Fruit fly (Drosophila melanogaster) whole organism, embryonic: ENCODE measurements around the gene CG5715.
A peak's percentile ranks its signal among the peaks of the same experiment; 100 is the strongest.

Experiments
- Asciz ChIP-seq: fragments of 200-800 bp; sonication (Bioruptor generic); optimal IDR thresholded peaks from 2 replicates; lab custom pipeline; 2017; ENCODE audit warnings: missing biosample characterization, mild to moderate bottlenecking, missing genetic modification characterization, missing genetic modification reagents
- Atf-2 ChIP-seq: fragments of 200-800 bp; sonication (Bioruptor generic); optimal IDR thresholded peaks from 2 replicates; lab custom pipeline; 2016; ENCODE audit warnings: missing biosample characterization, missing genetic modification characterization
- Bteb2 ChIP-seq: fragments of 200-800 bp; sonication (Bioruptor generic); optimal IDR thresholded peaks from 2 replicates; lab custom pipeline; 2016; ENCODE audit warnings: missing biosample characterization, missing genetic modification characterization
- CG10209 ChIP-seq: fragments of 200-800 bp; sonication (Bioruptor generic); optimal IDR thresholded peaks from 3 replicates; lab custom pipeline; 2017; ENCODE audit warnings: missing biosample characterization, mild to moderate bottlenecking, missing genetic modification characterization, missing genetic modification reagents
- CG10274 ChIP-seq: fragments of 200-800 bp; sonication (Bioruptor generic); optimal IDR thresholded peaks from 3 replicates; lab custom pipeline; 2017; ENCODE audit warnings: missing biosample characterization, mild to moderate bottlenecking, missing genetic modification characterization
- CG12299 ChIP-seq: fragments of 200-800 bp; sonication (Bioruptor generic); optimal IDR thresholded peaks from 2 replicates; lab custom pipeline; 2018; ENCODE audit warnings: missing biosample characterization, mild to moderate bottlenecking, missing genetic modification characterization
- CG13296 ChIP-seq: fragments of 200-800 bp; sonication (Bioruptor generic); optimal IDR thresholded peaks from 3 replicates; lab custom pipeline; 2018; ENCODE audit warnings: missing biosample characterization, mild to moderate bottlenecking, missing genetic modification characterization
- CG15696 ChIP-seq: fragments of 200-800 bp; sonication (Bioruptor generic); optimal IDR thresholded peaks from 2 replicates; lab custom pipeline; 2019; ENCODE audit warnings: missing biosample characterization, mild to moderate bottlenecking, missing genetic modification characterization, moderate library complexity
- CG16779 ChIP-seq: fragments of 200-800 bp; sonication (Bioruptor generic); IDR thresholded peaks from 2 replicates; pipeline ENCODE4 v1.3.6; 2022; ENCODE audit warnings: missing biosample characterization, missing genetic modification characterization
- CG2875 ChIP-seq: fragments of 200-800 bp; sonication (Bioruptor generic); optimal IDR thresholded peaks from 2 replicates; lab custom pipeline; 2017; ENCODE audit warnings: missing biosample characterization, mild to moderate bottlenecking, missing genetic modification characterization, missing genetic modification reagents
- CG30403 ChIP-seq: fragments of 200-800 bp; sonication (Bioruptor generic); optimal IDR thresholded peaks from 3 replicates; lab custom pipeline; 2016; ENCODE audit warnings: missing biosample characterization, missing genetic modification characterization
- CG30431 ChIP-seq: fragments of 200-800 bp; sonication (Bioruptor generic); optimal IDR thresholded peaks from 2 replicates; lab custom pipeline; 2017; ENCODE audit warnings: missing biosample characterization, missing genetic modification characterization
- CG31365 ChIP-seq: fragments of 200-800 bp; sonication (Bioruptor generic); optimal IDR thresholded peaks from 2 replicates; lab custom pipeline; 2018; ENCODE audit warnings: missing biosample characterization, mild to moderate bottlenecking, missing genetic modification characterization
- CG32767 ChIP-seq: fragments of 200-800 bp; sonication (Bioruptor generic); IDR thresholded peaks from 2 replicates; pipeline ENCODE4 v1.3.6; 2022; ENCODE audit warnings: missing biosample characterization, missing genetic modification characterization
- CG42726 ChIP-seq: fragments of 200-800 bp; sonication (Bioruptor generic); IDR thresholded peaks from 2 replicates; pipeline ENCODE4 v1.3.6; 2022; ENCODE audit warnings: missing biosample characterization, missing genetic modification characterization; ENCODE audit not compliant: partially characterized antibody
- CG4707 ChIP-seq: fragments of 200-800 bp; sonication (Bioruptor generic); optimal IDR thresholded peaks from 2 replicates; lab custom pipeline; 2018; ENCODE audit warnings: missing biosample characterization, mild to moderate bottlenecking, missing genetic modification characterization, moderate library complexity
- CG7372 ChIP-seq: fragments of 200-800 bp; sonication (Bioruptor generic); IDR thresholded peaks from 2 replicates; pipeline ENCODE4 v1.3.6; 2022; ENCODE audit warnings: missing biosample characterization, missing genetic modification characterization
- CG7963 ChIP-seq: fragments of 200-800 bp; sonication (Bioruptor generic); IDR thresholded peaks from 3 replicates; pipeline ENCODE4 v1.3.6; 2022; ENCODE audit warnings: missing biosample characterization, missing genetic modification characterization; ENCODE audit not compliant: partially characterized antibody
- CG8359 ChIP-seq: fragments of 200-800 bp; sonication (Bioruptor generic); optimal IDR thresholded peaks from 2 replicates; lab custom pipeline; 2017; ENCODE audit warnings: missing biosample characterization, mild to moderate bottlenecking, missing genetic modification characterization, borderline replicate concordance
- CG8924 ChIP-seq: fragments of 200-800 bp; optimal IDR thresholded peaks from 3 replicates; lab custom pipeline; 2019; ENCODE audit warnings: missing biosample characterization, mild to moderate bottlenecking, missing genetic modification characterization, moderate library complexity
- CG9932 ChIP-seq: fragments of 200-800 bp; sonication (Bioruptor generic); IDR thresholded peaks from 2 replicates; pipeline ENCODE4 v1.3.6; 2022; ENCODE audit warnings: missing biosample characterization, missing genetic modification characterization
- CTCF ChIP-seq: fragments of 200-800 bp; sonication (Bioruptor generic); optimal IDR thresholded peaks from 2 replicates; lab custom pipeline; 2017; ENCODE audit warnings: missing biosample characterization, mild to moderate bottlenecking, missing genetic modification characterization, moderate library complexity
- CoRest ChIP-seq: fragments of 200-800 bp; sonication (Bioruptor generic); optimal IDR thresholded peaks from 3 replicates; lab custom pipeline; 2018; ENCODE audit warnings: missing biosample characterization, mild to moderate bottlenecking, missing genetic modification characterization, moderate library complexity
- Dll ChIP-seq: fragments of 200-800 bp; sonication (Bioruptor generic); IDR thresholded peaks from 4 replicates; pipeline ENCODE4 v1.3.6; 2022; ENCODE audit warnings: missing biosample characterization, missing genetic modification characterization; ENCODE audit not compliant: partially characterized antibody
- Myb ChIP-seq: fragments of 200-800 bp; sonication (Bioruptor generic); optimal IDR thresholded peaks from 2 replicates; lab custom pipeline; 2016; ENCODE audit warnings: missing biosample characterization, missing genetic modification characterization
- NFAT ChIP-seq: fragments of 200-800 bp; sonication (Bioruptor generic); IDR thresholded peaks from 2 replicates; pipeline ENCODE4 v1.3.6; 2022; ENCODE audit warnings: missing biosample characterization, missing genetic modification characterization
- NK7.1 ChIP-seq: fragments of 200-800 bp; sonication (Bioruptor generic); optimal IDR thresholded peaks from 3 replicates; lab custom pipeline; 2016; ENCODE audit warnings: missing biosample characterization, missing genetic modification characterization
- Neu2 ChIP-seq: fragments of 200-800 bp; sonication (Bioruptor generic); optimal IDR thresholded peaks from 3 replicates; lab custom pipeline; 2016; ENCODE audit warnings: missing biosample characterization, missing genetic modification characterization, borderline replicate concordance
- Oli ChIP-seq: fragments of 200-800 bp; sonication (Bioruptor generic); optimal IDR thresholded peaks from 2 replicates; lab custom pipeline; 2018; ENCODE audit warnings: missing biosample characterization, mild to moderate bottlenecking, missing genetic modification characterization, moderate library complexity
- Side ChIP-seq: fragments of 200-800 bp; sonication (Bioruptor generic); optimal IDR thresholded peaks from 2 replicates; lab custom pipeline; 2016; ENCODE audit warnings: missing biosample characterization, missing genetic modification characterization
- Six4 ChIP-seq: fragments of 200-800 bp; sonication (Bioruptor generic); optimal IDR thresholded peaks from 2 replicates; lab custom pipeline; 2016; ENCODE audit warnings: missing biosample characterization, missing genetic modification characterization
- Sry-β ChIP-seq: fragments of 200-800 bp; sonication (Bioruptor generic); optimal IDR thresholded peaks from 2 replicates; lab custom pipeline; 2018; ENCODE audit warnings: missing biosample characterization, mild to moderate bottlenecking, missing genetic modification characterization, moderate library complexity
- Xrp1 ChIP-seq: fragments of 200-800 bp; sonication (Bioruptor generic); IDR thresholded peaks from 2 replicates; pipeline ENCODE4 v1.3.6; 2022; ENCODE audit warnings: missing biosample characterization, missing genetic modification characterization
- ara ChIP-seq: fragments of 200-800 bp; sonication (Bioruptor generic); IDR thresholded peaks from 2 replicates; pipeline ENCODE4 v1.3.6; 2022; ENCODE audit warnings: missing biosample characterization, missing genetic modification characterization
- ato ChIP-seq: fragments of 200-800 bp; sonication (Bioruptor generic); IDR thresholded peaks from 2 replicates; pipeline ENCODE4 v1.3.6; 2022; ENCODE audit warnings: missing biosample characterization, missing genetic modification characterization; ENCODE audit not compliant: partially characterized antibody
- bbx ChIP-seq: fragments of 200-800 bp; sonication (Bioruptor generic); IDR thresholded peaks from 2 replicates; pipeline ENCODE4 v1.3.6; 2022; ENCODE audit warnings: missing biosample characterization, missing genetic modification characterization; ENCODE audit not compliant: partially characterized antibody
- crol ChIP-seq: fragments of 200-800 bp; sonication (Bioruptor generic); IDR thresholded peaks from 2 replicates; pipeline ENCODE4 v1.3.6; 2022; ENCODE audit warnings: missing biosample characterization, missing genetic modification characterization
- gsb ChIP-seq: fragments of 200-800 bp; sonication (Bioruptor generic); IDR thresholded peaks from 2 replicates; pipeline ENCODE4 v1.3.6; 2022; ENCODE audit warnings: missing biosample characterization, missing genetic modification characterization
- gsb-n ChIP-seq: fragments of 200-800 bp; sonication (Bioruptor generic); optimal IDR thresholded peaks from 3 replicates; lab custom pipeline; 2018; ENCODE audit warnings: missing biosample characterization, mild to moderate bottlenecking, missing genetic modification characterization
- hbn ChIP-seq: fragments of 200-800 bp; sonication (Bioruptor generic); IDR thresholded peaks from 2 replicates; pipeline ENCODE4 v1.3.6; 2022; ENCODE audit warnings: missing biosample characterization, missing genetic modification characterization; ENCODE audit not compliant: partially characterized antibody
- her ChIP-seq: fragments of 200-800 bp; sonication (Bioruptor generic); optimal IDR thresholded peaks from 2 replicates; lab custom pipeline; 2016; ENCODE audit warnings: missing biosample characterization, missing genetic modification characterization
- jigr1 ChIP-seq: fragments of 200-800 bp; sonication (Bioruptor generic); IDR thresholded peaks from 3 replicates; pipeline ENCODE4 v1.3.6; 2022; ENCODE audit warnings: missing biosample characterization, missing genetic modification characterization
- knrl ChIP-seq: fragments of 200-800 bp; sonication (Bioruptor generic); IDR thresholded peaks from 3 replicates; pipeline ENCODE4 v1.3.6; 2022; ENCODE audit warnings: missing biosample characterization, missing genetic modification characterization; ENCODE audit not compliant: partially characterized antibody
- nau ChIP-seq: fragments of 200-800 bp; sonication (Bioruptor generic); optimal IDR thresholded peaks from 3 replicates; lab custom pipeline; 2017; ENCODE audit warnings: missing biosample characterization, mild to moderate bottlenecking, missing genetic modification characterization, missing genetic modification reagents
- nerfin-2 ChIP-seq: fragments of 200-800 bp; sonication (Bioruptor generic); IDR thresholded peaks from 2 replicates; pipeline ENCODE4 v1.3.6; 2022; ENCODE audit warnings: missing biosample characterization, missing genetic modification characterization; ENCODE audit not compliant: partially characterized antibody
- p53 ChIP-seq: fragments of 200-800 bp; sonication (Bioruptor generic); optimal IDR thresholded peaks from 2 replicates; lab custom pipeline; 2016; ENCODE audit warnings: missing biosample characterization, missing genetic modification characterization
- repo ChIP-seq: fragments of 200-800 bp; sonication (Bioruptor generic); optimal IDR thresholded peaks from 2 replicates; lab custom pipeline; 2016; ENCODE audit warnings: missing biosample characterization, missing genetic modification characterization
- sens ChIP-seq: fragments of 200-800 bp; sonication (Bioruptor generic); peaks from one replicate; lab custom pipeline; 2016; ENCODE audit warnings: missing biosample characterization, missing genetic modification characterization
- trh ChIP-seq: fragments of 200-800 bp; sonication (Bioruptor generic); optimal IDR thresholded peaks from 2 replicates; lab custom pipeline; 2016; ENCODE audit warnings: missing biosample characterization, missing genetic modification characterization
- zf30C ChIP-seq: fragments of 200-800 bp; sonication (Bioruptor generic); optimal IDR thresholded peaks from 3 replicates; lab custom pipeline; 2018; ENCODE audit warnings: missing biosample characterization, mild to moderate bottlenecking, missing genetic modification characterization

Gene CG5715

DNA sequence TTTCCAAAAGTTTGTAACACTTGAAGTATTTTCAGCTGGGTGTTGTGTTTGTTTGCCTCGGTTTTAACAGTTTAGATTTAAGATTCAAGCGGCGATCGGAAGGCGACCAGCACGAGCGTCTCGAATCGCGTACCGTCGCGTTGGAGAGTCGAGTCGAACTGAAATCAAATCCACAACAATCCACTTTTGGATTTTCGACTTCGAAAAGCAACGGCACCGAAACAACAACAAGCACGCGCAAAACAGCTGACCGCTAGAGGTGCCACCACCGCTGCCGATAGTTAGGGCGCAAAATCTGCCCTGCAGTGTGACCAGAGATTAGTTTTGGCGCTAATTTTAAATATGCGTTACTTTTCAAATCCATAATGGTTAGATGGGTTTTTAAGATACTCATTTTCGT, 23.1 kb downstream of the CG5715 start, which contains the start of gene jar (continued):
- TF ChIP-seq CG8924 (tag; lab: Kevin White, UChicago) = peak; percentile 39
- peak; percentile 11 for TF ChIP-seq zf30C (GFP tag; lab: Kevin White, UChicago)
- TF ChIP-seq gsb (GFP tag; lab: Robert Waterston, UW) = no peak
- TF ChIP-seq CG42726 (GFP tag; lab: Robert Waterston, UW) = peak; percentile 92
- peak; percentile 29 for TF ChIP-seq CG4707 (GFP tag; lab: Kevin White, UChicago)
- TF ChIP-seq Sry-β (GFP tag; lab: Kevin White, UChicago) = peak; percentile 42
- peak; percentile 88 for TF ChIP-seq knrl
- TF ChIP-seq sens (GFP tag; lab: Kevin White, UChicago) = peak; percentile 90
- TF ChIP-seq crol = 0 out of 2 replicates have a peak, but pooled peaks have one; percentile 9
- no peak; the same call in 1 of the 2 replicates for TF ChIP-seq ara (GFP tag; lab: Robert Waterston, UW)
- TF ChIP-seq CG9932 (GFP tag; lab: Robert Waterston, UW) = peak; percentile 32; the same call in 1 of the 2 replicates
- no peak for TF ChIP-seq NK7.1 (GFP tag; lab: Kevin White, UChicago)
- peak; percentile 88 for TF ChIP-seq ato
- TF ChIP-seq CG30403 = no peak
- peak; percentile 14 for TF ChIP-seq Side (GFP tag; lab: Kevin White, UChicago)
- TF ChIP-seq nau (GFP tag; lab: Kevin White, UChicago) = peak; percentile 31
- TF ChIP-seq CG2875 (GFP tag; lab: Kevin White, UChicago) = no peak
- TF ChIP-seq gsb-n (tag; lab: Kevin White, UChicago) = peak; percentile 47
- peak; percentile 99 for TF ChIP-seq Myb
- TF ChIP-seq Bteb2 (GFP tag; lab: Kevin White, UChicago) = no peak
- peak; percentile 12 for TF ChIP-seq her
- TF ChIP-seq Neu2 = no peak
- peak; percentile 16 for TF ChIP-seq CG13296 (GFP tag; lab: Kevin White, UChicago)
- TF ChIP-seq CG10274 (GFP tag; lab: Kevin White, UChicago) = no peak
- peak; percentile 54; the same call in 1 of the 2 replicates for TF ChIP-seq nerfin-2
- TF ChIP-seq CG12299 (tag; lab: Kevin White, UChicago) = no peak
- TF ChIP-seq CG31365 (tag; lab: Kevin White, UChicago) = peak; percentile 44
- TF ChIP-seq CG32767 (GFP tag; lab: Robert Waterston, UW) = no peak
- TF ChIP-seq CG7963 (GFP tag; lab: Robert Waterston, UW) = peak; percentile 46; the same call in 1 of the 3 replicates
- TF ChIP-seq CG7372 (GFP tag; lab: Robert Waterston, UW) = no peak
- TF ChIP-seq CoRest (tag; lab: Kevin White, UChicago) = peak; percentile 50
- no peak for TF ChIP-seq trh (GFP tag; lab: Kevin White, UChicago)
- TF ChIP-seq CG10209 (GFP tag; lab: Kevin White, UChicago) = peak; percentile 47
- TF ChIP-seq Six4 (GFP tag; lab: Kevin White, UChicago) = no peak
- TF ChIP-seq p53 (GFP tag; lab: Kevin White, UChicago) = no peak
- peak; percentile 55 for TF ChIP-seq NFAT (GFP tag; lab: Robert Waterston, UW)
- no peak for TF ChIP-seq CG15696
- TF ChIP-seq Asciz (GFP tag; lab: Kevin White, UChicago) = peak; percentile 45
- peak; percentile 42; the same call in 1 of the 2 replicates for TF ChIP-seq Xrp1 (GFP tag; lab: Robert Waterston, UW)
- no peak for TF ChIP-seq repo (GFP tag; lab: Kevin White, UChicago)
- TF ChIP-seq jigr1 (GFP tag; lab: Robert Waterston, UW) = no peak
- no peak for TF ChIP-seq CG16779
- peak; percentile 94 for TF ChIP-seq hbn
- no peak for TF ChIP-seq Atf-2 (GFP tag; lab: Kevin White, UChicago)
- peak; percentile 92 for TF ChIP-seq Dll
- TF ChIP-seq CG8359 (GFP tag; lab: Kevin White, UChicago) = no peak
- TF ChIP-seq CTCF (GFP tag; lab: Kevin White, UChicago) = peak; percentile 57
- peak; percentile 91 for TF ChIP-seq bbx (GFP tag; lab: Robert Waterston, UW)
- TF ChIP-seq Oli = no peak
- TF ChIP-seq CG30431 (GFP tag; lab: Kevin White, UChicago) = no peak
